Worm (Caenorhabditis elegans) whole organism, L2 larva: Measurements from ENCODE around the gene nhr-84.

Source experiments
- C34F6.9 ChIP-seq: fragments of 150-350 bp; optimal IDR thresholded peaks from 2 replicates; lab custom pipeline; 2014; ENCODE audit warnings: missing biosample characterization, missing genetic modification characterization
- ZK546.5 ChIP-seq: sonication (generic microtip); optimal IDR thresholded peaks from 2 replicates; lab custom pipeline; 2017; ENCODE audit warnings: missing biosample characterization, missing genetic modification characterization
- alr-1 ChIP-seq: fragments of 150-350 bp; optimal IDR thresholded peaks from 2 replicates; lab custom pipeline; 2014; ENCODE audit warnings: missing biosample characterization, missing genetic modification characterization
- ama-1 ChIP-seq: fragments of 150-350 bp; optimal IDR thresholded peaks from 2 replicates; lab custom pipeline; 2018; ENCODE audit warnings: inconsistent platforms
- crh-2 ChIP-seq: sonication (generic microtip); optimal IDR thresholded peaks from 2 replicates; lab custom pipeline; 2017; ENCODE audit warnings: missing biosample characterization, missing genetic modification characterization
- egl-27 ChIP-seq: sonication (generic microtip); optimal IDR thresholded peaks from 3 replicates; lab custom pipeline; 2017; ENCODE audit warnings: missing biosample characterization, missing genetic modification reagents, missing genetic modification characterization
- elt-1 ChIP-seq: fragments of 150-350 bp; optimal IDR thresholded peaks from 2 replicates; lab custom pipeline; 2014; ENCODE audit warnings: missing biosample characterization, missing genetic modification characterization
- elt-3 ChIP-seq: sonication (generic microtip); optimal IDR thresholded peaks from 2 replicates; lab custom pipeline; 2017; ENCODE audit warnings: missing biosample characterization, missing genetic modification characterization
- lin-39 ChIP-seq: fragments of 150-350 bp; optimal IDR thresholded peaks from 2 replicates; lab custom pipeline; 2014; ENCODE audit warnings: missing biosample characterization, missing genetic modification reagents, missing genetic modification characterization
- nhr-11 ChIP-seq: fragments of 150-350 bp; optimal IDR thresholded peaks from 2 replicates; lab custom pipeline; 2014; ENCODE audit warnings: missing biosample characterization, missing genetic modification characterization
- nhr-237 ChIP-seq: fragments of 150-350 bp; optimal IDR thresholded peaks from 2 replicates; lab custom pipeline; 2014; ENCODE audit warnings: missing biosample characterization, missing genetic modification characterization
- unc-39 ChIP-seq: fragments of 150-350 bp; optimal IDR thresholded peaks from 2 replicates; lab custom pipeline; 2014; ENCODE audit warnings: missing biosample characterization, missing genetic modification characterization
- zag-1 ChIP-seq: fragments of 150-350 bp; optimal IDR thresholded peaks from 2 replicates; lab custom pipeline; 2014; ENCODE audit warnings: missing biosample characterization, missing genetic modification characterization

- no peak for TF ChIP-seq elt-1
- TF ChIP-seq lin-39 (tag; lab: Kevin White, UChicago): no peak
- no peak for TF ChIP-seq zag-1 (tag; lab: Kevin White, UChicago)
- no peak for TF ChIP-seq alr-1
- no peak for TF ChIP-seq nhr-11 (tag; lab: Kevin White, UChicago)
- no peak for TF ChIP-seq egl-27 (tag; lab: Kevin White, UChicago)
- TF ChIP-seq elt-3: no peak
- TF ChIP-seq unc-39: no peak
- TF ChIP-seq crh-2 (tag; lab: Kevin White, UChicago): no peak
- TF ChIP-seq C34F6.9 (tag; lab: Kevin White, UChicago): no peak
- no peak for TF ChIP-seq nhr-237 (tag; lab: Kevin White, UChicago)
- no peak for TF ChIP-seq ama-1 (lab: Kevin White, UChicago)
- no peak for TF ChIP-seq ZK546.5
These were observed 21.2 kb upstream of the nhr-84 start for ce11 chrV:15900564-15900963.
